Fruit fly (Drosophila melanogaster) whole organism, embryonic: Measurements from ENCODE around the gene CG13801.

ENCODE experiments used
- CG11723 ChIP-seq: fragments of 200-800 bp; sonication (Bioruptor generic); optimal IDR thresholded peaks from 2 replicates; lab custom pipeline; 2017; ENCODE audit warnings: missing biosample characterization, mild to moderate bottlenecking, missing genetic modification characterization
- CG16863 ChIP-seq: fragments of 200-800 bp; sonication (Bioruptor generic); optimal IDR thresholded peaks from 3 replicates; lab custom pipeline; 2016; ENCODE audit warnings: missing biosample characterization, missing genetic modification characterization
- CG2678 ChIP-seq: fragments of 200-800 bp; sonication (Bioruptor generic); optimal IDR thresholded peaks from 3 replicates; lab custom pipeline; 2019; ENCODE audit warnings: missing biosample characterization, mild to moderate bottlenecking, missing genetic modification characterization, moderate library complexity
- CG7745 ChIP-seq: fragments of 200-800 bp; sonication (Bioruptor generic); optimal IDR thresholded peaks from 2 replicates; lab custom pipeline; 2018; ENCODE audit warnings: missing biosample characterization, mild to moderate bottlenecking, missing genetic modification characterization, moderate library complexity
- CG7963 ChIP-seq: fragments of 200-800 bp; sonication (Bioruptor generic); IDR thresholded peaks from 3 replicates; pipeline ENCODE4 v1.3.6; 2022; ENCODE audit warnings: missing biosample characterization, missing genetic modification characterization; ENCODE audit not compliant: partially characterized antibody
- gsb ChIP-seq: fragments of 200-800 bp; sonication (Bioruptor generic); IDR thresholded peaks from 2 replicates; pipeline ENCODE4 v1.3.6; 2022; ENCODE audit warnings: missing biosample characterization, missing genetic modification characterization
- pan ChIP-seq, 4 experiments: fragments of >200 bp in 3 of 4; fragments of 200-800 bp in 1 of 4; sonication (Bioruptor generic) in 1 of 4; optimal IDR thresholded peaks in 3 of 4; IDR thresholded peaks in 1 of 4; 2 replicates each; pipeline versions ENCODE4 v1.3.6 to Lab custom; 2017 to 2022; ENCODE audit warnings: missing biosample characterization in 2 of 4, missing genetic modification characterization in 2 of 4, mixed read lengths in 1 of 4
- seq ChIP-seq: fragments of 200-800 bp; sonication (Bioruptor generic); IDR thresholded peaks from 2 replicates; pipeline ENCODE4 v1.3.6; 2022; ENCODE audit warnings: missing biosample characterization, missing genetic modification characterization
- usp ChIP-seq: fragments of >200 bp; optimal IDR thresholded peaks from 2 replicates; lab custom pipeline; 2017; ENCODE audit warnings: missing biosample characterization, missing genetic modification characterization

DNA sequence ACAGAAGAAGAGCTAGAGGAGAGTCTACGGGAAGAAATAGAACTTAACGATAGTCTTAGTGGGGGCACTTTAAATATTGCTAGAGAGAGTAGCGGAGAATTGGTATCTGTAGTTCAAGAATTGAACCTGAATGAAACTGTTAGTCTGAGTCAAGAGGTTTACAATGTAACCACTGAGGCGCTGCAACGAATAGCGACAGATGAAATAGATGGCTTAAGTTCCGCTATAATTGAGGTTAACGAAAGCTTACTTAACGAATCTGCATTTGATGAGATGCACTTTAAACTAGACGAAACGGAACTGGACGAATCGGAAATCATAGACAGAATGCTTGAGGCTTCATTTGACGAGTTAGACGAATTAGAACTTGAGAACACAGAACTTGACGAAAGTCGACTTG is 46.9 kb downstream of the CG13801 start:
- TF ChIP-seq CG7745 (tag; lab: Kevin White, UChicago) (no peak), usp (GFP tag; lab: Kevin White, UChicago) (no peak), CG11723 (no peak), CG2678 (tag; lab: Kevin White, UChicago) (no peak), gsb (GFP tag; lab: Robert Waterston, UW) (no peak), pan (optimal IDR thresholded peaks at IDR 0.05; lab: Kevin White, UChicago) (no peak), pan (GFP tag; optimal IDR thresholded peaks at IDR 0.05 in 1 of 2, IDR thresholded peaks at IDR 0.05 in 1 of 2) (no peak), CG7963 (GFP tag; lab: Robert Waterston, UW) (no peak), CG16863 (GFP tag; lab: Kevin White, UChicago) (no peak), seq (GFP tag; lab: Robert Waterston, UW) (no peak)
